Fruit fly (Drosophila melanogaster) Kc167 (cell line): ENCODE data around the gene CG42397.

Experiments
- Myc ChIP-seq: fragments of >200 bp; optimal IDR thresholded peaks from 2 replicates; lab custom pipeline; 2017; ENCODE audit warnings: missing external identifiers
- Sin3A ChIP-seq: fragments of >200 bp; optimal IDR thresholded peaks from 2 replicates; lab custom pipeline; 2018; ENCODE audit warnings: missing external identifiers
- h ChIP-seq: fragments of >200 bp; optimal IDR thresholded peaks from 3 replicates; lab custom pipeline; 2018; ENCODE audit warnings: missing external identifiers
- psq ChIP-seq: fragments of >200 bp; optimal IDR thresholded peaks from 2 replicates; lab custom pipeline; 2017; ENCODE audit warnings: missing external identifiers
- ttk ChIP-seq: sonication (Bioruptor generic); optimal IDR thresholded peaks from 2 replicates; lab custom pipeline; 2017; ENCODE audit warnings: missing external identifiers

- TF ChIP-seq psq, result no peak
- TF ChIP-seq ttk, result no peak
- no peak for TF ChIP-seq h (lab: Kevin White, UChicago)
- no peak for TF ChIP-seq Sin3A
- no peak for TF ChIP-seq Myc (lab: Kevin White, UChicago)
These were observed 48.9 kb downstream of the CG42397 start, which contains the start of gene SdhAL for dm6 chr3L:11924657-11925056.
